Fruit fly (Drosophila melanogaster) whole organism, embryonic: ENCODE results near the gene Rpn1.
A peak's percentile ranks its signal among the peaks of the same experiment; 100 is the strongest.

ENCODE experiments used
- Abd-B ChIP-seq: fragments of 200-800 bp; sonication (Bioruptor generic); optimal IDR thresholded peaks from 2 replicates; lab custom pipeline; 2018; ENCODE audit warnings: missing biosample characterization, mild to moderate bottlenecking, missing genetic modification characterization, moderate library complexity
- Atf-2 ChIP-seq: fragments of 200-800 bp; sonication (Bioruptor generic); optimal IDR thresholded peaks from 2 replicates; lab custom pipeline; 2016; ENCODE audit warnings: missing biosample characterization, missing genetic modification characterization
- CG10267 ChIP-seq: fragments of 200-800 bp; sonication (Bioruptor generic); optimal IDR thresholded peaks from 2 replicates; lab custom pipeline; 2018; ENCODE audit warnings: missing biosample characterization, mild to moderate bottlenecking, missing genetic modification characterization, moderate library complexity
- CG11093 ChIP-seq: fragments of 200-800 bp; sonication (Bioruptor generic); IDR thresholded peaks from 3 replicates; pipeline ENCODE4 v1.3.6; 2022; ENCODE audit warnings: missing biosample characterization, missing genetic modification characterization
- CG11560 ChIP-seq: fragments of 200-800 bp; sonication (Bioruptor generic); IDR thresholded peaks from 3 replicates; pipeline ENCODE4 v1.3.6; 2022; ENCODE audit warnings: missing biosample characterization, missing genetic modification characterization
- CG13296 ChIP-seq: fragments of 200-800 bp; sonication (Bioruptor generic); optimal IDR thresholded peaks from 3 replicates; lab custom pipeline; 2018; ENCODE audit warnings: missing biosample characterization, mild to moderate bottlenecking, missing genetic modification characterization
- CG13624 ChIP-seq: fragments of 200-800 bp; sonication (Bioruptor generic); optimal IDR thresholded peaks from 2 replicates; lab custom pipeline; 2016; ENCODE audit warnings: missing biosample characterization, missing genetic modification characterization
- CG14441 ChIP-seq: fragments of 200-800 bp; sonication (Bioruptor generic); IDR thresholded peaks from 2 replicates; pipeline ENCODE4 v1.3.6; 2022; ENCODE audit warnings: missing biosample characterization, missing genetic modification characterization
- CG15011 ChIP-seq: fragments of 200-800 bp; sonication (Bioruptor generic); optimal IDR thresholded peaks from 3 replicates; lab custom pipeline; 2018; ENCODE audit warnings: missing biosample characterization, mild to moderate bottlenecking, missing genetic modification characterization
- CG1647 ChIP-seq: fragments of 200-800 bp; sonication (Bioruptor generic); optimal IDR thresholded peaks from 3 replicates; lab custom pipeline; 2016; ENCODE audit warnings: missing biosample characterization, missing genetic modification characterization
- CG2678 ChIP-seq: fragments of 200-800 bp; sonication (Bioruptor generic); optimal IDR thresholded peaks from 3 replicates; lab custom pipeline; 2019; ENCODE audit warnings: missing biosample characterization, mild to moderate bottlenecking, missing genetic modification characterization, moderate library complexity
- CG31224 ChIP-seq: fragments of 200-800 bp; sonication (Bioruptor generic); IDR thresholded peaks from 2 replicates; pipeline ENCODE4 v1.3.6; 2022; ENCODE audit warnings: missing biosample characterization, missing genetic modification characterization
- CG31388 ChIP-seq: fragments of 200-800 bp; sonication (Bioruptor generic); optimal IDR thresholded peaks from 2 replicates; lab custom pipeline; 2016; ENCODE audit warnings: missing biosample characterization, missing genetic modification characterization
- CG32772 ChIP-seq: fragments of 200-800 bp; sonication (Bioruptor generic); IDR thresholded peaks from 2 replicates; pipeline ENCODE4 v1.3.6; 2022; ENCODE audit warnings: missing biosample characterization, missing genetic modification characterization
- CG34376 ChIP-seq: fragments of 200-800 bp; sonication (Bioruptor generic); optimal IDR thresholded peaks from 2 replicates; lab custom pipeline; 2018; ENCODE audit warnings: missing biosample characterization, mild to moderate bottlenecking, missing genetic modification characterization
- CG7839 ChIP-seq: fragments of 200-800 bp; sonication (Bioruptor generic); optimal IDR thresholded peaks from 3 replicates; lab custom pipeline; 2018; ENCODE audit warnings: missing biosample characterization, mild to moderate bottlenecking, missing genetic modification characterization, moderate library complexity
- CG9727 ChIP-seq: fragments of 200-800 bp; sonication (Bioruptor generic); optimal IDR thresholded peaks from 3 replicates; lab custom pipeline; 2017; ENCODE audit warnings: missing biosample characterization, mild to moderate bottlenecking, missing genetic modification characterization
- ERR ChIP-seq: fragments of 200-800 bp; sonication (Bioruptor generic); optimal IDR thresholded peaks from 2 replicates; lab custom pipeline; 2016; ENCODE audit warnings: missing biosample characterization, missing genetic modification characterization
- Ets65A ChIP-seq: fragments of 200-800 bp; sonication (Bioruptor generic); peaks from one replicate; lab custom pipeline; 2016; ENCODE audit warnings: missing biosample characterization, missing genetic modification characterization
- HHEX ChIP-seq: fragments of 200-800 bp; sonication (Bioruptor generic); optimal IDR thresholded peaks from 3 replicates; lab custom pipeline; 2017; ENCODE audit warnings: missing biosample characterization, mild to moderate bottlenecking, missing genetic modification characterization, missing genetic modification reagents
- HLH3B ChIP-seq: fragments of 200-800 bp; sonication (Bioruptor generic); IDR thresholded peaks from 2 replicates; pipeline ENCODE4 v1.3.6; 2022; ENCODE audit warnings: missing biosample characterization, missing genetic modification characterization
- Hr3 ChIP-seq: fragments of 200-800 bp; sonication (Bioruptor generic); optimal IDR thresholded peaks from 3 replicates; lab custom pipeline; 2016; ENCODE audit warnings: missing biosample characterization, missing genetic modification characterization
- Mad ChIP-seq: fragments of 200-800 bp; sonication (Bioruptor generic); optimal IDR thresholded peaks from 2 replicates; lab custom pipeline; 2016; ENCODE audit warnings: missing biosample characterization, missing genetic modification characterization
- YL-1 ChIP-seq: fragments of 200-800 bp; sonication (Bioruptor generic); optimal IDR thresholded peaks from 3 replicates; lab custom pipeline; 2017; ENCODE audit warnings: missing biosample characterization, mild to moderate bottlenecking, missing genetic modification characterization
- abd-A ChIP-seq: fragments of 200-800 bp; sonication (Bioruptor generic); optimal IDR thresholded peaks from 3 replicates; lab custom pipeline; 2019; ENCODE audit warnings: missing biosample characterization, mild to moderate bottlenecking, missing genetic modification characterization, moderate library complexity
- ac ChIP-seq: fragments of 200-800 bp; sonication (Bioruptor generic); optimal IDR thresholded peaks from 3 replicates; lab custom pipeline; 2017; ENCODE audit warnings: missing biosample characterization, mild to moderate bottlenecking, missing genetic modification characterization
- aop ChIP-seq: fragments of 200-800 bp; sonication (Bioruptor generic); IDR thresholded peaks from 2 replicates; pipeline ENCODE4 v1.3.6; 2022; ENCODE audit warnings: missing biosample characterization, missing genetic modification characterization
- ap ChIP-seq: fragments of 200-800 bp; sonication (Bioruptor generic); IDR thresholded peaks from 2 replicates; pipeline ENCODE4 v1.3.6; 2022; ENCODE audit warnings: missing biosample characterization, missing genetic modification characterization
- ash1 ChIP-seq: fragments of 200-800 bp; sonication (Bioruptor generic); optimal IDR thresholded peaks from 2 replicates; lab custom pipeline; 2018; ENCODE audit warnings: missing biosample characterization, mild to moderate bottlenecking, missing genetic modification characterization
- bab2 ChIP-seq: fragments of 200-800 bp; sonication (Bioruptor generic); optimal IDR thresholded peaks from 2 replicates; lab custom pipeline; 2016; ENCODE audit warnings: missing biosample characterization, missing genetic modification characterization
- cg ChIP-seq: fragments of 200-800 bp; sonication (Bioruptor generic); optimal IDR thresholded peaks from 3 replicates; lab custom pipeline; 2019; ENCODE audit warnings: missing biosample characterization, mild to moderate bottlenecking, missing genetic modification characterization, moderate library complexity
- chm ChIP-seq: fragments of 200-800 bp; sonication (Bioruptor generic); IDR thresholded peaks from 2 replicates; pipeline ENCODE4 v1.3.6; 2022; ENCODE audit warnings: missing biosample characterization, missing genetic modification characterization
- croc ChIP-seq: fragments of 200-800 bp; sonication (Bioruptor generic); conservative IDR thresholded peaks from 3 replicates; pipeline ENCODE4 v1.3.6; 2022; ENCODE audit warnings: missing biosample characterization, missing genetic modification characterization
- dmrt11E ChIP-seq: fragments of 200-800 bp; sonication (Bioruptor generic); optimal IDR thresholded peaks from 3 replicates; lab custom pipeline; 2018; ENCODE audit warnings: missing biosample characterization, mild to moderate bottlenecking, missing genetic modification characterization, moderate library complexity
- emc ChIP-seq: fragments of 200-800 bp; sonication (Bioruptor generic); optimal IDR thresholded peaks from 2 replicates; lab custom pipeline; 2016; ENCODE audit warnings: missing biosample characterization, missing genetic modification characterization
- gcm ChIP-seq: fragments of 200-800 bp; sonication (Bioruptor generic); optimal IDR thresholded peaks from 2 replicates; lab custom pipeline; 2019; ENCODE audit warnings: missing biosample characterization, mild to moderate bottlenecking, missing genetic modification characterization, moderate library complexity
- gcm2 ChIP-seq: fragments of 200-800 bp; sonication (Bioruptor generic); optimal IDR thresholded peaks from 2 replicates; lab custom pipeline; 2016; ENCODE audit warnings: missing biosample characterization, missing genetic modification characterization
- jumu ChIP-seq: fragments of 200-800 bp; sonication (Bioruptor generic); optimal IDR thresholded peaks from 3 replicates; lab custom pipeline; 2016; ENCODE audit warnings: missing biosample characterization, missing genetic modification characterization
- nerfin-2 ChIP-seq: fragments of 200-800 bp; sonication (Bioruptor generic); IDR thresholded peaks from 2 replicates; pipeline ENCODE4 v1.3.6; 2022; ENCODE audit warnings: missing biosample characterization, missing genetic modification characterization; ENCODE audit not compliant: partially characterized antibody
- run ChIP-seq: fragments of 200-800 bp; sonication (Bioruptor generic); optimal IDR thresholded peaks from 3 replicates; lab custom pipeline; 2018; ENCODE audit warnings: missing biosample characterization, mild to moderate bottlenecking, missing genetic modification characterization
- schlank ChIP-seq: fragments of 200-800 bp; sonication (Bioruptor generic); optimal IDR thresholded peaks from 2 replicates; lab custom pipeline; 2018; ENCODE audit warnings: missing biosample characterization, mild to moderate bottlenecking, missing genetic modification characterization
- so ChIP-seq: fragments of 200-800 bp; sonication (Bioruptor generic); IDR thresholded peaks from 3 replicates; pipeline ENCODE4 v1.3.6; 2022; ENCODE audit warnings: missing biosample characterization, missing genetic modification characterization
- tll ChIP-seq, 2 experiments: fragments of 200-800 bp in 1 of 2; fragments of >200 bp in 1 of 2; sonication (Bioruptor generic) in 1 of 2; optimal IDR thresholded peaks; 2 replicates each; lab custom pipeline; 2017 to 2019; ENCODE audit warnings: missing biosample characterization in 2 of 2, missing genetic modification characterization in 2 of 2, mild to moderate bottlenecking in 1 of 2, moderate library complexity in 1 of 2
- tup ChIP-seq: fragments of 200-800 bp; sonication (Bioruptor generic); optimal IDR thresholded peaks from 2 replicates; lab custom pipeline; 2016; ENCODE audit warnings: missing biosample characterization, mild to moderate bottlenecking, missing genetic modification characterization, moderate library complexity
- unpg ChIP-seq: fragments of 200-800 bp; sonication (Bioruptor generic); optimal IDR thresholded peaks from 3 replicates; lab custom pipeline; 2018; ENCODE audit warnings: missing biosample characterization, mild to moderate bottlenecking, missing genetic modification characterization, moderate library complexity
- vvl ChIP-seq: fragments of 200-800 bp; sonication (Bioruptor generic); IDR thresholded peaks from 2 replicates; pipeline ENCODE4 v1.3.6; 2022; ENCODE audit warnings: missing biosample characterization, missing genetic modification characterization
- wek ChIP-seq: fragments of 200-800 bp; sonication (Bioruptor generic); optimal IDR thresholded peaks from 3 replicates; lab custom pipeline; 2018; ENCODE audit warnings: missing biosample characterization, mild to moderate bottlenecking, missing genetic modification characterization, moderate library complexity
- z ChIP-seq: fragments of 200-800 bp; sonication (Bioruptor generic); IDR thresholded peaks from 3 replicates; pipeline ENCODE4 v1.3.6; 2022; ENCODE audit warnings: missing biosample characterization, missing genetic modification characterization
- zen2 ChIP-seq: fragments of 200-800 bp; sonication (Bioruptor generic); IDR thresholded peaks from 3 replicates; pipeline ENCODE4 v1.3.6; 2022; ENCODE audit warnings: missing biosample characterization, missing genetic modification characterization; ENCODE audit not compliant: partially characterized antibody

Gene Rpn1

DNA sequence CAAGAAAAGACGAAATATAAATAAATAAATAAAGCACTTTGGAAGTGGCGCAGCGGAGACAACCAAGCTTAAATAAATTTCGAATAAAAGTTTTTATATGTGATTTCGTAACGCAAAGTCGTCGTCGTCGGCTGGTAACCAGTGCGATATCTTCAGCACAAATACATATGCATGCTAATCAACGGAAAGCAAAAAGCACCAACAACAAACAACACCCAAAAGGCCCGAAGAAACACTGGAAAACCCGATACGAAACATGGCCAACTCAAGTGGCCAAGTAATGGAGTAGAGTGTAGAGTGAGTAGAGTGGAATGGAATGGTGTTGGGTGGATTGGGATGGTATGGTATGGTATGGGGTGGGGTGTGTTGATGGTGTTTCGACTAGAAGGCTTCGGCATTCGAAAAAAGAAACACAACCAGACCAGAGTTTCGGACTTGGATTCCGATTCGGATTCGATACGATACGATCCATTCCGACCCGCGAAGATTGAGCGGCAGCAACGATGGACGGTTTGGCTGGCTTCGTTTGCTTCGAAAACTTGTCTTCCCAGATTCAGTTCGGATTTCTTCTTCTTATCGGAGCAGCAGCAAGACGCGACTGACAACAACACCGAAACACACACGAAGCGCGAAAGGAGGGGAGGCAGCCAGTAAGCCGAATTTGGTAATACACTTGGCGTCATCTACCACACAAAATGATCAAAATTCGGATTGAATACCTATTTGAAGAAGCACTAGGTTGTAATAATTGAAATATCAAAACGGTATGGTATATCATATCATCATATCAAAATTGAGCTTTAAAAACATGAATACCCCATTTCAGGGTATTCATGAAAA is 12.1 kb upstream of the Rpn1 start (continued):
- TF ChIP-seq so (GFP tag; lab: Robert Waterston, UW) = peak; percentile 96
- peak; percentile 91 for TF ChIP-seq CG9727
- peak; percentile 89 for TF ChIP-seq gcm (GFP tag; lab: Kevin White, UChicago)
- peak; percentile 97 for TF ChIP-seq bab2
- TF ChIP-seq CG34376 (GFP tag; lab: Kevin White, UChicago) = peak; percentile 83
- peak; percentile 29 for TF ChIP-seq ac
- TF ChIP-seq ash1 = peak; percentile 80
- TF ChIP-seq CG1647 = peak; percentile 87
- peak; percentile 91 for TF ChIP-seq schlank (tag; lab: Kevin White, UChicago)
- TF ChIP-seq cg (GFP tag; lab: Kevin White, UChicago) = peak; percentile 51
- TF ChIP-seq chm (GFP tag; lab: Robert Waterston, UW) = peak; percentile 96
- TF ChIP-seq CG15011 (GFP tag; lab: Kevin White, UChicago) = peak; percentile 88
- TF ChIP-seq HHEX (GFP tag; lab: Kevin White, UChicago) = peak; percentile 93
- peak; percentile 89 for TF ChIP-seq CG11093 (GFP tag; lab: Robert Waterston, UW)
- TF ChIP-seq wek (GFP tag; lab: Kevin White, UChicago) = peak; percentile 91
- peak; percentile 69 for TF ChIP-seq CG10267
- peak; percentile 95 for TF ChIP-seq vvl
- peak; percentile 97 for TF ChIP-seq CG2678
- no peak for TF ChIP-seq zen2 (GFP tag; lab: Robert Waterston, UW)
- TF ChIP-seq aop = peak; percentile 70
- no peak; the same call in 2 of the 3 replicates for TF ChIP-seq CG11560 (tag; lab: Robert Waterston, UW)
- TF ChIP-seq CG7839 (tag; lab: Kevin White, UChicago) = peak; percentile 97
- TF ChIP-seq CG31388 (GFP tag; lab: Kevin White, UChicago) = peak; percentile 60
- TF ChIP-seq tll (GFP tag; optimal IDR thresholded peaks at IDR 0.05; lab: Kevin White, UChicago) = no peak
- peak; percentile 94 for TF ChIP-seq CG13296 (GFP tag; lab: Kevin White, UChicago)
- TF ChIP-seq Mad (GFP tag; lab: Kevin White, UChicago) = peak; percentile 93
- 0 out of 3 replicates have a peak, but pooled peaks have one; percentile 18 for TF ChIP-seq z (GFP tag; lab: Robert Waterston, UW)
- peak; percentile 90 for TF ChIP-seq Abd-B (GFP tag; lab: Kevin White, UChicago)
- peak; percentile 87 for TF ChIP-seq gcm2 (GFP tag; lab: Kevin White, UChicago)
- peak; percentile 90 for TF ChIP-seq CG32772 (GFP tag; lab: Robert Waterston, UW)
- TF ChIP-seq run (tag; lab: Kevin White, UChicago) = peak; percentile 87
- TF ChIP-seq CG14441 = peak; percentile 89
- peak; percentile 86 for TF ChIP-seq croc (GFP tag; lab: Robert Waterston, UW)
- peak; percentile 94 for TF ChIP-seq ap (GFP tag; lab: Robert Waterston, UW)
- no peak for TF ChIP-seq nerfin-2
- TF ChIP-seq dmrt11E = peak; percentile 81
- TF ChIP-seq Ets65A (GFP tag; lab: Kevin White, UChicago) = peak; percentile 99
- peak; percentile 92 for TF ChIP-seq Hr3 (GFP tag; lab: Kevin White, UChicago)
- peak; percentile 96 for TF ChIP-seq HLH3B (GFP tag; lab: Robert Waterston, UW)
- peak; percentile 78 for TF ChIP-seq abd-A (tag; lab: Kevin White, UChicago)
- peak; percentile 88 for TF ChIP-seq CG31224 (GFP tag; lab: Robert Waterston, UW)
- peak; percentile 55 for TF ChIP-seq YL-1 (GFP tag; lab: Kevin White, UChicago)
- peak; percentile 97 for TF ChIP-seq CG13624 (GFP tag; lab: Kevin White, UChicago)
- peak; percentile 91 for TF ChIP-seq jumu (GFP tag; lab: Kevin White, UChicago)
- TF ChIP-seq emc = peak; percentile 92
- TF ChIP-seq ERR (GFP tag; lab: Kevin White, UChicago) = peak; percentile 93
- TF ChIP-seq tup (GFP tag; lab: Kevin White, UChicago) = peak; percentile 90
- TF ChIP-seq Atf-2 (GFP tag; lab: Kevin White, UChicago) = peak; percentile 92
- TF ChIP-seq unpg (GFP tag; lab: Kevin White, UChicago) = peak; percentile 96
